Fruit fly (Drosophila melanogaster) whole organism, embryonic: ENCODE results near the gene Ntf-2.

Source experiments
- Ada2b ChIP-seq: fragments of 200-800 bp; sonication (Bioruptor generic); IDR thresholded peaks from 2 replicates; pipeline ENCODE4 v1.3.6; 2022; ENCODE audit warnings: missing biosample characterization, missing genetic modification characterization
- Antp ChIP-seq: fragments of 200-800 bp; sonication (Bioruptor generic); optimal IDR thresholded peaks from 3 replicates; lab custom pipeline; 2016; ENCODE audit warnings: missing biosample characterization, missing genetic modification characterization
- Bgb ChIP-seq: fragments of 200-800 bp; sonication (Bioruptor generic); IDR thresholded peaks from 2 replicates; pipeline ENCODE4 v1.3.6; 2022; ENCODE audit warnings: missing biosample characterization, missing genetic modification characterization; ENCODE audit not compliant: partially characterized antibody
- Blimp-1 ChIP-seq: fragments of 200-800 bp; sonication (Bioruptor generic); optimal IDR thresholded peaks from 3 replicates; lab custom pipeline; 2018; ENCODE audit warnings: missing biosample characterization, missing genetic modification characterization, mild to moderate bottlenecking, moderate library complexity, missing genetic modification reagents
- CG1024 ChIP-seq: fragments of 200-800 bp; sonication (Bioruptor generic); IDR thresholded peaks from 2 replicates; pipeline ENCODE4 v1.3.6; 2022; ENCODE audit warnings: missing biosample characterization, missing genetic modification characterization
- CG11504 ChIP-seq: fragments of 200-800 bp; sonication (Bioruptor generic); optimal IDR thresholded peaks from 3 replicates; lab custom pipeline; 2019; ENCODE audit warnings: missing biosample characterization, mild to moderate bottlenecking, missing genetic modification characterization, moderate library complexity
- CG13296 ChIP-seq: fragments of 200-800 bp; sonication (Bioruptor generic); optimal IDR thresholded peaks from 3 replicates; lab custom pipeline; 2018; ENCODE audit warnings: missing biosample characterization, mild to moderate bottlenecking, missing genetic modification characterization
- CG1529 ChIP-seq: fragments of 200-800 bp; sonication (Bioruptor generic); optimal IDR thresholded peaks from 3 replicates; lab custom pipeline; 2018; ENCODE audit warnings: missing biosample characterization, missing genetic modification characterization
- CG15479 ChIP-seq: fragments of 200-800 bp; sonication (Bioruptor generic); optimal IDR thresholded peaks from 3 replicates; lab custom pipeline; 2019; ENCODE audit warnings: missing biosample characterization, mild to moderate bottlenecking, missing genetic modification characterization, moderate library complexity
- CG17912 ChIP-seq: fragments of 200-800 bp; sonication (Bioruptor generic); optimal IDR thresholded peaks from 2 replicates; lab custom pipeline; 2018; ENCODE audit warnings: missing biosample characterization, mild to moderate bottlenecking, missing genetic modification characterization
- CG18262 ChIP-seq: fragments of 200-800 bp; optimal IDR thresholded peaks from 3 replicates; lab custom pipeline; 2019; ENCODE audit warnings: missing biosample characterization, mild to moderate bottlenecking, missing genetic modification characterization, moderate library complexity
- CG18476 ChIP-seq: fragments of 200-800 bp; sonication (Bioruptor generic); optimal IDR thresholded peaks from 2 replicates; lab custom pipeline; 2016; ENCODE audit warnings: missing biosample characterization, mild to moderate bottlenecking, missing genetic modification characterization
- CG2712 ChIP-seq: fragments of 200-800 bp; optimal IDR thresholded peaks from 3 replicates; lab custom pipeline; 2019; ENCODE audit warnings: missing biosample characterization, mild to moderate bottlenecking, missing genetic modification characterization, moderate library complexity
- CG3065 ChIP-seq: fragments of 200-800 bp; sonication (Bioruptor generic); optimal IDR thresholded peaks from 2 replicates; lab custom pipeline; 2016; ENCODE audit warnings: missing biosample characterization, missing genetic modification characterization
- CG31388 ChIP-seq: fragments of 200-800 bp; sonication (Bioruptor generic); optimal IDR thresholded peaks from 2 replicates; lab custom pipeline; 2016; ENCODE audit warnings: missing biosample characterization, missing genetic modification characterization
- CG31441 ChIP-seq: fragments of 200-800 bp; sonication (Bioruptor generic); IDR thresholded peaks from 2 replicates; pipeline ENCODE4 v1.3.6; 2022; ENCODE audit warnings: missing biosample characterization, missing genetic modification characterization
- CG32767 ChIP-seq: fragments of 200-800 bp; sonication (Bioruptor generic); IDR thresholded peaks from 2 replicates; pipeline ENCODE4 v1.3.6; 2022; ENCODE audit warnings: missing biosample characterization, missing genetic modification characterization
- CG3995 ChIP-seq: fragments of 200-800 bp; sonication (Bioruptor generic); optimal IDR thresholded peaks from 3 replicates; lab custom pipeline; 2016; ENCODE audit warnings: missing biosample characterization, missing genetic modification characterization
- CG4282 ChIP-seq: fragments of 200-800 bp; sonication (Bioruptor generic); optimal IDR thresholded peaks from 2 replicates; lab custom pipeline; 2016; ENCODE audit warnings: missing biosample characterization, missing genetic modification characterization
- CG6654 ChIP-seq: fragments of 200-800 bp; sonication (Bioruptor generic); optimal IDR thresholded peaks from 2 replicates; lab custom pipeline; 2017; ENCODE audit warnings: missing biosample characterization, mild to moderate bottlenecking, missing genetic modification characterization
- CG7786 ChIP-seq: fragments of 200-800 bp; sonication (Bioruptor generic); optimal IDR thresholded peaks from 2 replicates; lab custom pipeline; 2016; ENCODE audit warnings: missing biosample characterization, missing genetic modification characterization
- CG9727 ChIP-seq: fragments of 200-800 bp; sonication (Bioruptor generic); optimal IDR thresholded peaks from 3 replicates; lab custom pipeline; 2017; ENCODE audit warnings: missing biosample characterization, mild to moderate bottlenecking, missing genetic modification characterization
- CTCF ChIP-seq: fragments of 200-800 bp; sonication (Bioruptor generic); optimal IDR thresholded peaks from 2 replicates; lab custom pipeline; 2017; ENCODE audit warnings: missing biosample characterization, mild to moderate bottlenecking, missing genetic modification characterization, moderate library complexity
- D19A ChIP-seq: fragments of 200-800 bp; optimal IDR thresholded peaks from 3 replicates; lab custom pipeline; 2019; ENCODE audit warnings: missing biosample characterization, mild to moderate bottlenecking, missing genetic modification characterization, moderate library complexity
- Dfd ChIP-seq, 2 experiments: fragments of >200 bp; optimal IDR thresholded peaks; 2 replicates each; lab custom pipeline; 2017; ENCODE audit warnings: missing biosample characterization in 2 of 2, missing genetic modification characterization in 2 of 2
- Fer2 ChIP-seq: fragments of 200-800 bp; sonication (Bioruptor generic); optimal IDR thresholded peaks from 2 replicates; lab custom pipeline; 2018; ENCODE audit warnings: missing biosample characterization, mild to moderate bottlenecking, missing genetic modification characterization, moderate library complexity
- HLH4C ChIP-seq: fragments of 200-800 bp; sonication (Bioruptor generic); IDR thresholded peaks from 3 replicates; pipeline ENCODE4 v1.3.6; 2022; ENCODE audit warnings: missing biosample characterization, missing genetic modification characterization; ENCODE audit not compliant: partially characterized antibody
- HmgZ ChIP-seq: fragments of 200-800 bp; sonication (Bioruptor generic); optimal IDR thresholded peaks from 2 replicates; lab custom pipeline; 2018; ENCODE audit warnings: missing biosample characterization, mild to moderate bottlenecking, missing genetic modification characterization
- Med ChIP-seq: fragments of 200-800 bp; sonication (Bioruptor generic); peaks from one replicate; lab custom pipeline; 2016; ENCODE audit warnings: missing biosample characterization, missing genetic modification characterization, mild to moderate bottlenecking, inconsistent platforms, moderate library complexity
- Mes4 ChIP-seq: fragments of 200-800 bp; sonication (Bioruptor generic); optimal IDR thresholded peaks from 2 replicates; lab custom pipeline; 2016; ENCODE audit warnings: missing biosample characterization, missing genetic modification characterization
- NC2β ChIP-seq: fragments of 200-800 bp; sonication (Bioruptor generic); optimal IDR thresholded peaks from 2 replicates; lab custom pipeline; 2016; ENCODE audit warnings: missing biosample characterization, missing genetic modification characterization
- NK7.1 ChIP-seq: fragments of 200-800 bp; sonication (Bioruptor generic); optimal IDR thresholded peaks from 3 replicates; lab custom pipeline; 2016; ENCODE audit warnings: missing biosample characterization, missing genetic modification characterization
- bab2 ChIP-seq: fragments of 200-800 bp; sonication (Bioruptor generic); optimal IDR thresholded peaks from 2 replicates; lab custom pipeline; 2016; ENCODE audit warnings: missing biosample characterization, missing genetic modification characterization
- bcd ChIP-seq: fragments of 200-800 bp; sonication (Bioruptor generic); optimal IDR thresholded peaks from 2 replicates; lab custom pipeline; 2017; ENCODE audit warnings: missing biosample characterization, mild to moderate bottlenecking, missing genetic modification characterization
- da ChIP-seq: fragments of 200-800 bp; sonication (Bioruptor generic); optimal IDR thresholded peaks from 2 replicates; lab custom pipeline; 2016; ENCODE audit warnings: missing biosample characterization, missing genetic modification characterization
- dmrt11E ChIP-seq: fragments of 200-800 bp; sonication (Bioruptor generic); optimal IDR thresholded peaks from 3 replicates; lab custom pipeline; 2018; ENCODE audit warnings: missing biosample characterization, mild to moderate bottlenecking, missing genetic modification characterization, moderate library complexity
- eyg ChIP-seq: fragments of 200-800 bp; sonication (Bioruptor generic); optimal IDR thresholded peaks from 3 replicates; lab custom pipeline; 2016; ENCODE audit warnings: missing biosample characterization, missing genetic modification characterization
- gce ChIP-seq: fragments of 200-800 bp; sonication (Bioruptor generic); IDR thresholded peaks from 3 replicates; pipeline ENCODE4 v1.3.6; 2022; ENCODE audit warnings: missing biosample characterization, missing genetic modification characterization
- gt ChIP-seq: fragments of 200-800 bp; sonication (Bioruptor generic); IDR thresholded peaks from 2 replicates; pipeline ENCODE4 v1.3.6; 2022; ENCODE audit warnings: missing biosample characterization, missing genetic modification characterization
- lov ChIP-seq, 2 experiments: fragments of 200-800 bp in 1 of 2; fragments of >200 bp in 1 of 2; sonication (Bioruptor generic) in 1 of 2; IDR thresholded peaks in 1 of 2; optimal IDR thresholded peaks in 1 of 2; 2 replicates in 1 of 2; 3 replicates in 1 of 2; pipeline versions ENCODE4 v1.3.6 to Lab custom; 2017 to 2022; ENCODE audit warnings: missing biosample characterization in 1 of 2, missing genetic modification characterization in 1 of 2
- nerfin-2 ChIP-seq: fragments of 200-800 bp; sonication (Bioruptor generic); IDR thresholded peaks from 2 replicates; pipeline ENCODE4 v1.3.6; 2022; ENCODE audit warnings: missing biosample characterization, missing genetic modification characterization; ENCODE audit not compliant: partially characterized antibody
- nom ChIP-seq: fragments of 200-800 bp; sonication (Bioruptor generic); optimal IDR thresholded peaks from 2 replicates; lab custom pipeline; 2017; ENCODE audit warnings: missing biosample characterization, missing genetic modification characterization, mild to moderate bottlenecking, moderate library complexity, missing genetic modification reagents
- otp ChIP-seq: fragments of 200-800 bp; sonication (Bioruptor generic); IDR thresholded peaks from 3 replicates; pipeline ENCODE4, ENCODE4 v1.3.6; 2022; ENCODE audit warnings: missing biosample characterization, missing genetic modification characterization
- peb ChIP-seq: fragments of 200-800 bp; sonication (Bioruptor generic); IDR thresholded peaks from 2 replicates; pipeline ENCODE4 v1.3.6; 2022; ENCODE audit warnings: missing biosample characterization, missing genetic modification characterization
- sd ChIP-seq: fragments of 200-800 bp; sonication (Bioruptor generic); optimal IDR thresholded peaks from 3 replicates; lab custom pipeline; 2018; ENCODE audit warnings: missing biosample characterization, mild to moderate bottlenecking, missing genetic modification characterization, moderate library complexity
- ssp ChIP-seq: fragments of 200-800 bp; sonication (Bioruptor generic); IDR thresholded peaks from 2 replicates; pipeline ENCODE4 v1.3.6; 2022; ENCODE audit warnings: missing biosample characterization, missing genetic modification characterization
- trh ChIP-seq: fragments of 200-800 bp; sonication (Bioruptor generic); optimal IDR thresholded peaks from 2 replicates; lab custom pipeline; 2016; ENCODE audit warnings: missing biosample characterization, missing genetic modification characterization
- ttk ChIP-seq: fragments of 200-800 bp; sonication (Bioruptor generic); IDR thresholded peaks from 2 replicates; pipeline ENCODE4 v2.1.2; 2022; ENCODE audit warnings: missing biosample characterization, missing genetic modification characterization
- twi ChIP-seq: fragments of 200-800 bp; optimal IDR thresholded peaks from 2 replicates; lab custom pipeline; 2019; ENCODE audit warnings: missing biosample characterization, mild to moderate bottlenecking, missing genetic modification characterization, moderate library complexity

Ntf-2 gene

dm6 chrX:21042638-21043513, 7.6 kb downstream of the Ntf-2 start (continued):
- TF ChIP-seq CG18262 (tag; lab: Kevin White, UChicago) (peak; percentile 90), Ada2b (peak; percentile 91), CG7786 (GFP tag; lab: Kevin White, UChicago) (peak; percentile 15), CG1024 (GFP tag; lab: Robert Waterston, UW) (peak; percentile 69), CG6654 (GFP tag; lab: Kevin White, UChicago) (peak; percentile 67), gt (GFP tag; lab: Robert Waterston, UW) (no peak), nerfin-2 (GFP tag; lab: Robert Waterston, UW) (no peak), CG4282 (GFP tag; lab: Kevin White, UChicago) (no peak), Bgb (GFP tag; lab: Robert Waterston, UW) (no peak; the same call in 1 of the 2 replicates), CG31388 (GFP tag; lab: Kevin White, UChicago) (peak; percentile 3), CG1529 (peak; percentile 76), CG32767 (GFP tag; lab: Robert Waterston, UW) (peak; percentile 92), bab2 (GFP tag; lab: Kevin White, UChicago) (peak; percentile 40), Blimp-1 (GFP tag; lab: Kevin White, UChicago) (peak; percentile 89), CG15479 (no peak), CTCF (GFP tag; lab: Kevin White, UChicago) (peak; percentile 61), da (no peak), Antp (GFP tag; lab: Kevin White, UChicago) (peak; percentile 1), bcd (GFP tag; lab: Kevin White, UChicago) (peak; percentile 91), lov (optimal IDR thresholded peaks at IDR 0.05; lab: Kevin White, UChicago) (no peak), lov (GFP tag; IDR thresholded peaks at IDR 0.05; lab: Robert Waterston, UW) (peak; percentile 85), CG31441 (GFP tag; lab: Robert Waterston, UW) (peak; percentile 90), CG17912 (no peak), trh (peak; percentile 67), Dfd (GFP tag; optimal IDR thresholded peaks at IDR 0.05; lab: Kevin White, UChicago) (no peak), Mes4 (GFP tag; lab: Kevin White, UChicago) (no peak), otp (GFP tag; lab: Robert Waterston, UW) (peak; percentile 75), peb (GFP tag; lab: Robert Waterston, UW) (peak; percentile 47), CG9727 (GFP tag; lab: Kevin White, UChicago) (peak; percentile 88), HmgZ (tag; lab: Kevin White, UChicago) (peak; percentile 91), NK7.1 (GFP tag; lab: Kevin White, UChicago) (no peak), CG13296 (GFP tag; lab: Kevin White, UChicago) (peak; percentile 92), HLH4C (GFP tag; lab: Robert Waterston, UW) (no peak), twi (tag; lab: Kevin White, UChicago) (peak; percentile 74), CG2712 (tag; lab: Kevin White, UChicago) (peak; percentile 93), Fer2 (tag; lab: Kevin White, UChicago) (peak; percentile 78), nom (GFP tag; lab: Kevin White, UChicago) (peak; percentile 82), CG3995 (GFP tag; lab: Kevin White, UChicago) (peak; percentile 3), D19A (peak; percentile 89), ttk (GFP tag; lab: Robert Waterston, UW) (peak; percentile 84), NC2β (GFP tag; lab: Kevin White, UChicago) (no peak), sd (tag; lab: Kevin White, UChicago) (peak; percentile 69), dmrt11E (tag; lab: Kevin White, UChicago) (peak; percentile 83), Med (peak; percentile 83), CG11504 (tag; lab: Kevin White, UChicago) (peak; percentile 92), CG18476 (GFP tag; lab: Kevin White, UChicago) (peak; percentile 54), gce (peak; percentile 83; the same call in 2 of the 3 replicates), ssp (GFP tag; lab: Robert Waterston, UW) (peak; percentile 70), CG3065 (GFP tag; lab: Kevin White, UChicago) (peak; percentile 1), eyg (no peak)
